Worm (Caenorhabditis elegans) whole organism, L4/young adult: ENCODE measurements around the gene F07C6.6.

Experiments used
- W03F9.2 ChIP-seq: fragments of 150-350 bp; optimal IDR thresholded peaks from 2 replicates; lab custom pipeline; 2014; ENCODE audit warnings: missing biosample characterization, missing genetic modification characterization
- dao-5 ChIP-seq: sonication (generic microtip); optimal IDR thresholded peaks from 2 replicates; lab custom pipeline; 2016; ENCODE audit warnings: missing genotype, missing genetic modification characterization, moderate library complexity, missing compliant biosample characterization
- him-1 ChIP-seq: sonication (generic microtip); optimal IDR thresholded peaks from 2 replicates; lab custom pipeline; 2016; ENCODE audit warnings: missing genotype, missing genetic modification reagents, missing genetic modification characterization, missing compliant biosample characterization

DNA sequence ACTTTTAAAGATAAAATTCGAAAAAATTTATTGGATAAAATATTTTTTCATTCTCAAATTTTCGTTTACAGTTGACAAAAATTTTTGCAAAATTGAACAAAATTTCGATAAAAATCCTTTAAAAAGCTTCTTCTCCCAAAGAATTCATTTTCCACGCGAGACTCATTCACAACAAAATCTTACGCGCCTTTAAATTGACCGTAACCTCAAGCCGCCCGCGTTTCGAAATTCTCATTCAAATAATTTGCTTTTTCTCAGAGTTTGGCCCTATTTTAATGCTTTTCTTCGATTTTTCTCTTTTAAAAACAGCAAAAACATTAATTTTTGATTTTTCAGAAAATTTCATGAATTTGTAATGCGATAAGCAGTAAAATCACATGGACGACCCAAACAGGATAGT is 13.0 kb downstream of the F07C6.6 start, which contains the start of gene F07C6.4:
- no peak for TF ChIP-seq him-1
- TF ChIP-seq dao-5 (tag; lab: Kevin White, UChicago): no peak
- TF ChIP-seq W03F9.2 (tag; lab: Kevin White, UChicago): no peak
